Worm (Caenorhabditis elegans) whole organism, late embryonic: ENCODE data around the gene ZC15.1.

Source experiments
- C38D4.7 ChIP-seq: fragments of 200-800 bp; sonication (Bioruptor generic); optimal IDR thresholded peaks from 2 replicates; lab custom pipeline; 2018; ENCODE audit warnings: mild to moderate bottlenecking, missing genetic modification characterization, moderate library complexity, missing compliant biosample characterization
- K02D7.2 ChIP-seq: sonication (generic microtip); optimal IDR thresholded peaks from 2 replicates; lab custom pipeline; 2017; ENCODE audit warnings: mild to moderate bottlenecking, missing genetic modification characterization, missing compliant biosample characterization
- T23F11.4 ChIP-seq: fragments of 200-800 bp; sonication (Bioruptor generic); optimal IDR thresholded peaks from 2 replicates; lab custom pipeline; 2018; ENCODE audit warnings: mild to moderate bottlenecking, missing genetic modification characterization, missing compliant biosample characterization
- Y22D7AL.16 ChIP-seq: sonication (generic microtip); optimal IDR thresholded peaks from 2 replicates; lab custom pipeline; 2016; ENCODE audit warnings: missing genetic modification characterization, missing compliant biosample characterization
- ama-1 ChIP-seq: fragments of 150-350 bp; optimal IDR thresholded peaks from 2 replicates; lab custom pipeline; 2014
- ceh-19 ChIP-seq: fragments of 200-800 bp; sonication (Bioruptor generic); optimal IDR thresholded peaks from 2 replicates; lab custom pipeline; 2018; ENCODE audit warnings: mild to moderate bottlenecking, missing genetic modification characterization, missing compliant biosample characterization
- ceh-2 ChIP-seq: sonication (generic microtip); optimal IDR thresholded peaks from 2 replicates; lab custom pipeline; 2016; ENCODE audit warnings: missing genotype, missing genetic modification characterization, missing compliant biosample characterization
- ceh-24 ChIP-seq: sonication (generic microtip); optimal IDR thresholded peaks from 2 replicates; lab custom pipeline; 2016; ENCODE audit warnings: mild to moderate bottlenecking, missing genetic modification characterization, missing compliant biosample characterization
- ceh-30 ChIP-seq: fragments of 150-350 bp; optimal IDR thresholded peaks from 2 replicates; lab custom pipeline; 2014; ENCODE audit warnings: missing biosample characterization, missing genetic modification characterization
- ceh-48 ChIP-seq: sonication (generic microtip); optimal IDR thresholded peaks from 2 replicates; lab custom pipeline; 2016; ENCODE audit warnings: missing genetic modification characterization, inconsistent platforms, missing compliant biosample characterization
- ceh-9 ChIP-seq: sonication (generic microtip); optimal IDR thresholded peaks from 2 replicates; lab custom pipeline; 2016; ENCODE audit warnings: mild to moderate bottlenecking, missing genetic modification characterization, inconsistent platforms, missing compliant biosample characterization
- dve-1 ChIP-seq: sonication (generic microtip); optimal IDR thresholded peaks from 2 replicates; lab custom pipeline; 2017; ENCODE audit warnings: antibody characterized with exemption, mild to moderate bottlenecking, missing genetic modification characterization, missing compliant biosample characterization
- ets-4 ChIP-seq: sonication (generic microtip); optimal IDR thresholded peaks from 2 replicates; lab custom pipeline; 2016; ENCODE audit warnings: missing genetic modification characterization, missing compliant biosample characterization
- eyg-1 ChIP-seq: sonication (generic microtip); optimal IDR thresholded peaks from 2 replicates; lab custom pipeline; 2016; ENCODE audit warnings: missing genotype, missing genetic modification characterization, missing compliant biosample characterization
- fax-1 ChIP-seq: sonication (generic microtip); optimal IDR thresholded peaks from 2 replicates; lab custom pipeline; 2016; ENCODE audit warnings: missing genotype, missing genetic modification characterization, missing compliant biosample characterization
- fkh-6 ChIP-seq: sonication (generic microtip); optimal IDR thresholded peaks from 2 replicates; lab custom pipeline; 2016; ENCODE audit warnings: missing genetic modification characterization, missing compliant biosample characterization
- gmeb-2 ChIP-seq: sonication (generic microtip); optimal IDR thresholded peaks from 2 replicates; lab custom pipeline; 2016; ENCODE audit warnings: missing genetic modification characterization, inconsistent platforms, missing compliant biosample characterization
- hlh-13 ChIP-seq: fragments of 200-800 bp; sonication (Bioruptor generic); optimal IDR thresholded peaks from 2 replicates; lab custom pipeline; 2018; ENCODE audit warnings: mild to moderate bottlenecking, missing genetic modification characterization, missing compliant biosample characterization
- hlh-8 ChIP-seq: sonication (generic microtip); optimal IDR thresholded peaks from 2 replicates; lab custom pipeline; 2016; ENCODE audit warnings: missing genotype, missing genetic modification characterization, missing compliant biosample characterization
- mec-3 ChIP-seq: sonication (generic microtip); optimal IDR thresholded peaks from 2 replicates; lab custom pipeline; 2016; ENCODE audit warnings: borderline replicate concordance, missing genetic modification characterization, missing compliant biosample characterization
- nfya-1 ChIP-seq: sonication (generic microtip); optimal IDR thresholded peaks from 2 replicates; lab custom pipeline; 2017; ENCODE audit warnings: missing genetic modification characterization, mild to moderate bottlenecking, missing compliant biosample characterization, antibody characterized with exemption, moderate library complexity
- nhr-11 ChIP-seq: fragments of 150-350 bp; optimal IDR thresholded peaks from 2 replicates; lab custom pipeline; 2014; ENCODE audit warnings: missing biosample characterization, missing genetic modification characterization
- nhr-232 ChIP-seq: sonication (generic microtip); optimal IDR thresholded peaks from 2 replicates; lab custom pipeline; 2016; ENCODE audit warnings: missing genetic modification characterization, missing compliant biosample characterization
- odd-2 ChIP-seq: sonication (generic microtip); optimal IDR thresholded peaks from 2 replicates; lab custom pipeline; 2017; ENCODE audit warnings: antibody characterized with exemption, mild to moderate bottlenecking, missing genetic modification characterization, missing compliant biosample characterization
- pax-1 ChIP-seq: fragments of 150-350 bp; optimal IDR thresholded peaks from 2 replicates; lab custom pipeline; 2014; ENCODE audit warnings: missing biosample characterization, missing genetic modification characterization
- pha-2 ChIP-seq: sonication (generic microtip); optimal IDR thresholded peaks from 2 replicates; lab custom pipeline; 2017; ENCODE audit warnings: mild to moderate bottlenecking, missing genetic modification characterization, missing compliant biosample characterization
- pha-4 ChIP-seq: fragments of 150-350 bp; optimal IDR thresholded peaks from 2 replicates; lab custom pipeline; 2018; ENCODE audit warnings: missing biosample characterization, missing genetic modification reagents, missing genetic modification characterization
- pqm-1 ChIP-seq: sonication (generic microtip); optimal IDR thresholded peaks from 2 replicates; lab custom pipeline; 2016; ENCODE audit warnings: missing genetic modification characterization, missing compliant biosample characterization
- rnt-1 ChIP-seq: sonication (generic microtip); optimal IDR thresholded peaks from 2 replicates; lab custom pipeline; 2016; ENCODE audit warnings: missing genetic modification characterization, missing compliant biosample characterization
- sdc-2 ChIP-seq: sonication (generic microtip); optimal IDR thresholded peaks from 2 replicates; lab custom pipeline; 2016; ENCODE audit warnings: missing genotype, missing genetic modification characterization, missing compliant biosample characterization
- sox-2 ChIP-seq: fragments of 200-800 bp; sonication (Bioruptor generic); IDR thresholded peaks from 2 replicates; pipeline ENCODE4 v1.3.6; 2022; ENCODE audit warnings: missing genetic modification reagents, missing genetic modification characterization, missing compliant biosample characterization
- tbx-2 ChIP-seq: sonication (generic microtip); optimal IDR thresholded peaks from 2 replicates; lab custom pipeline; 2016; ENCODE audit warnings: missing genetic modification characterization, missing compliant biosample characterization
- ttx-3 ChIP-seq: sonication (generic microtip); optimal IDR thresholded peaks from 2 replicates; lab custom pipeline; 2016; ENCODE audit warnings: missing genetic modification reagents, missing genetic modification characterization, missing compliant biosample characterization
- unc-3 ChIP-seq, 2 experiments: fragments of 200-800 bp in 1 of 2; sonication (Bioruptor generic) in 1 of 2; sonication (generic microtip) in 1 of 2; conservative IDR thresholded peaks in 1 of 2; optimal IDR thresholded peaks in 1 of 2; 2 replicates each; pipeline versions ENCODE4 v1.3.6 to Lab custom; 2016 to 2022; ENCODE audit warnings: missing compliant biosample characterization in 2 of 2, missing genetic modification characterization in 2 of 2, missing genetic modification reagents in 1 of 2
- unc-42 ChIP-seq: sonication (generic microtip); optimal IDR thresholded peaks from 2 replicates; lab custom pipeline; 2016; ENCODE audit warnings: missing genotype, missing genetic modification characterization, missing compliant biosample characterization
- unc-55 ChIP-seq: sonication (generic microtip); optimal IDR thresholded peaks from 2 replicates; lab custom pipeline; 2017; ENCODE audit warnings: missing biosample characterization, missing genetic modification reagents, missing genetic modification characterization
- unc-86 ChIP-seq: sonication (generic microtip); optimal IDR thresholded peaks from 2 replicates; lab custom pipeline; 2016; ENCODE audit warnings: missing genetic modification characterization, missing compliant biosample characterization
- ztf-16 ChIP-seq: sonication (generic microtip); optimal IDR thresholded peaks from 2 replicates; lab custom pipeline; 2017; ENCODE audit warnings: missing genetic modification characterization, missing compliant biosample characterization

The ZC15.1 gene

ce11 chrV:20305803-20306202, at the start of gene ZC15.1:
ZC15.1 (plus strand) TSS chrV:20306103.
- TF ChIP-seq unc-55 (GFP tag; lab: Kevin White, UChicago) (no peak), mec-3 (no peak), ets-4 (tag; lab: Kevin White, UChicago) (no peak), pha-4 (tag; lab: Kevin White, UChicago) (no peak), pha-2 (tag; lab: Kevin White, UChicago) (no peak), gmeb-2 (no peak), fkh-6 (tag; lab: Kevin White, UChicago) (no peak), tbx-2 (no peak)

- TF ChIP-seq hlh-8 (tag; lab: Kevin White, UChicago), result no peak
- no peak for TF ChIP-seq dve-1
- no peak for TF ChIP-seq pha-2 (tag; lab: Kevin White, UChicago)
- no peak for TF ChIP-seq sdc-2
- TF ChIP-seq fax-1 (tag; lab: Kevin White, UChicago), result no peak
- TF ChIP-seq sox-2 (GFP tag; lab: Robert Waterston, UW), result no peak
- TF ChIP-seq ztf-16 (tag; lab: Kevin White, UChicago), result no peak
- TF ChIP-seq nhr-11, result no peak
- TF ChIP-seq C38D4.7, result no peak
- TF ChIP-seq nhr-232 (tag; lab: Kevin White, UChicago), result no peak
- TF ChIP-seq ceh-30 (tag; lab: Kevin White, UChicago), result no peak
Observed at ce11 chrV:20266992-20267391, 38.9 kb upstream of the ZC15.1 start, which contains the start of gene mdt-17. mdt-17 (minus strand) TSS chrV:20267247.

DNA sequence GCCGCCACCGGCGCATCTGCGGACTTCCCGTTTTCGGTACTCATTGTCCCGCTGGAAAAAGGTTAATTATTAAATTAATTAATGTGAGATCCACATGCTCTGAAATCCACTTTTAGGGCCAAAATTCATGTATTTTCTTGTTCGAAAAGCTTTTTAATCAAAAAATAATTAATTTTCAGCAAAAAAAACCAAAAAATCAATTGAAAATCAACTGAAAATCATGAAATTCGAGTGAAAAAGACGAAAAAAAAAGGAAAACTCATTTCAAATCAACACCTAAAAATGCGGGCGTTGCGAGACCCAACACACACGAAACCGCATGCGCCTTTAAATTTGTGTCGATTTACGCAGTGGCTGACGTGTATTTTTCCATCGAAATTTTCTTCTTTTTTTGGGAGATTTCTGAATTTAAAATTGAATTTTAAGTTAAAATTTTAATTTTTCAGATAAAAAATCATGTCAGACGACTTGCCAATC, 36.2 kb upstream of the ZC15.1 start, which contains the start of the genes prmt-1 and cdkr-3:
TSS of gene prmt-1 (minus strand) at position 51 of the 477 bp plus-strand sequence.
TSS of gene cdkr-3 (plus strand) at position 447 of the 477 bp plus-strand sequence.
- peak; percentile 24 for TF ChIP-seq unc-42 (tag; lab: Kevin White, UChicago)
- TF ChIP-seq nfya-1 (tag; lab: Kevin White, UChicago), result peak; percentile 26
- TF ChIP-seq rnt-1 (tag; lab: Kevin White, UChicago), result peak; percentile 65
- TF ChIP-seq ceh-24, result no peak
- no peak for TF ChIP-seq Y22D7AL.16 (tag; lab: Kevin White, UChicago)
- peak; percentile 2 for TF ChIP-seq pax-1 (tag; lab: Kevin White, UChicago)

ce11 chrV:20276923-20277322, 29.0 kb upstream of the ZC15.1 start:
- no peak for TF ChIP-seq ceh-2
- TF ChIP-seq ceh-19 (GFP tag; lab: Kevin White, UChicago), result no peak
- no peak for TF ChIP-seq T23F11.4
- TF ChIP-seq ztf-16 (tag; lab: Kevin White, UChicago), result no peak
- TF ChIP-seq pqm-1 (tag; lab: Kevin White, UChicago), result no peak
- no peak for TF ChIP-seq ama-1
- TF ChIP-seq K02D7.2, result no peak
- no peak for TF ChIP-seq fax-1 (tag; lab: Kevin White, UChicago)
- no peak for TF ChIP-seq eyg-1 (tag; lab: Kevin White, UChicago)
- TF ChIP-seq hlh-13 (GFP tag; lab: Kevin White, UChicago), result no peak
- TF ChIP-seq Y22D7AL.16 (tag; lab: Kevin White, UChicago), result no peak
- TF ChIP-seq odd-2, result no peak
- TF ChIP-seq unc-3 (GFP tag; conservative IDR thresholded peaks at IDR 0.05; lab: Robert Waterston, UW), result no peak
- TF ChIP-seq unc-3 (tag; optimal IDR thresholded peaks at IDR 0.05; lab: Kevin White, UChicago), result no peak
- no peak for TF ChIP-seq ceh-9 (tag; lab: Kevin White, UChicago)
- no peak for TF ChIP-seq unc-86 (tag; lab: Kevin White, UChicago)
- no peak for TF ChIP-seq ets-4 (tag; lab: Kevin White, UChicago)
- TF ChIP-seq ceh-48 (tag; lab: Kevin White, UChicago), result no peak
- TF ChIP-seq ttx-3 (tag; lab: Kevin White, UChicago), result no peak
- TF ChIP-seq, all 69 proteins: peak for 0
